Fruit fly (Drosophila melanogaster) Kc167 (cell line): ENCODE measurements around the gene CG6012.

Source experiments
- Myc ChIP-seq: fragments of >200 bp; optimal IDR thresholded peaks from 2 replicates; lab custom pipeline; 2017; ENCODE audit warnings: missing external identifiers
- Sin3A ChIP-seq: fragments of >200 bp; optimal IDR thresholded peaks from 2 replicates; lab custom pipeline; 2018; ENCODE audit warnings: missing external identifiers
- psq ChIP-seq: fragments of >200 bp; optimal IDR thresholded peaks from 2 replicates; lab custom pipeline; 2017; ENCODE audit warnings: missing external identifiers

DNA sequence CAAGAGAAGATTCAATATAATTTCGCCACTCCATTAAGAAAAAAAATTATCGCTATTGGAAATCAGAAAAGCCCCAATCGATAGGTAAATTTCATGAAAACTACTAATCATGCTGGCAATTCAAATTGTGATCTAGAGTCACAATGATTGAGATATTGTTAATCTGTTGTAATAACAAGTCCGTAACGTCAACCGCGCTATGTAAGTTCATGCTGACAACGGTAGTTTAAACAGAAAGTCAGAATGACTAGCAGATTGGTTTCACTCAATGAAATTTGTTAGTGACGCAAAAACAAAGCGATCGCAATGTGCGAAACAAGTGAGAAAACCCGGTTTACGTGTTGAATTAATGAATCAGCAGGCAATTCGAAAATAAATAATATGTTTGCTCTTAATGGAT is 4.2 kb downstream of the CG6012 start:
- TF ChIP-seq Sin3A (lab: Kevin White, UChicago) (no peak), Myc (lab: Kevin White, UChicago) (no peak), psq (lab: Kevin White, UChicago) (no peak)
